Fruit fly (Drosophila melanogaster) S2 (cell line): ENCODE data around the gene CG3355.

Experiments
- CG8478 ChIP-seq: fragments of >200 bp; optimal IDR thresholded peaks from 2 replicates; lab custom pipeline; 2018
- CTCF ChIP-seq, 2 experiments: fragments of >200 bp; optimal IDR thresholded peaks; 2 replicates each; lab custom pipeline; 2018

Gene CG3355

DNA sequence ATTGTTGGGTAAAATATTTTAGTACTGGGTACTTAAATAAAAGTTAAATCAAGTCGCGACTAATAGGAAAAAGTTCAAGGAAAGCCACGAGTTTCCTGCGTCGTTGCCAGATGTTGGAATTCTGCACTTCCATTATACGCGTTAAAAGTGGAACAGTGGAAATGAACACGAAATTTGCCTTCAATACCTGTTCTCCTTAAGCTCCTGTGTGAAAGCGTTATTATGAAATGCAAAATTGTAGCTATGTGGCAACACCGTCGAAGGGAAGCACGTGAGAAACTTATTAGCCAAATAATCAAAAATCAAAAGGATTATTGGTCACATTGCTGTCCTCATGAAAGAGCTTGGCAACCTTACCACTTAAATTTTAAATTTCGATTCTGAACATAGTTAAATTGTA is 39.4 kb downstream of the CG3355 start, which contains the start of gene CG3251:
CG3251 (minus strand) TSS at position 101 of the 400 bp plus-strand sequence.
- no peak for TF ChIP-seq CTCF (optimal IDR thresholded peaks at IDR 0.05; lab: Kevin White, UChicago)
- TF ChIP-seq CG8478 (lab: Kevin White, UChicago), result no peak

DNA sequence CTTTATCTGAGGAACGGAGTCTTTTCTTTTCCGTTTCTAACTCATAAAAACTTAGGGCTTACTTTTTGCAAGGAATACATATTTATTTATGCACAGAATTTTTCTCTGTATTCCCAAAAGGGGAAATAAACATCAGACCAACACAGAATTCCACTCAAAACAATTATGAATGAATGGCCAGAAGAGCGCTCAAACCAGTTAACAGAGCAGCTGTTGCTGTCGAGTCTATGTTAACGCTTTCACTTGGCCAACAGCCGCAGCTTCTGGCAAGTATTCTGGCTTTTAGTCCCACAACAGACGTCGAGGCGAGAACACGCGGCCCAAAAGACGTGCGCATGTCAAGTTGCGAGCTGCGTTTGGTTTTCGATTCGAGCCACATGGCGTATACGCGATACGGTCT is 43.2 kb downstream of the CG3355 start, which contains the start of gene dcma:
dcma (plus strand) TSS at position 301 of the 400 bp plus-strand sequence.
- TF ChIP-seq CG8478 (lab: Kevin White, UChicago) (no peak), CTCF (optimal IDR thresholded peaks at IDR 0.05; lab: Kevin White, UChicago) (no peak)

DNA sequence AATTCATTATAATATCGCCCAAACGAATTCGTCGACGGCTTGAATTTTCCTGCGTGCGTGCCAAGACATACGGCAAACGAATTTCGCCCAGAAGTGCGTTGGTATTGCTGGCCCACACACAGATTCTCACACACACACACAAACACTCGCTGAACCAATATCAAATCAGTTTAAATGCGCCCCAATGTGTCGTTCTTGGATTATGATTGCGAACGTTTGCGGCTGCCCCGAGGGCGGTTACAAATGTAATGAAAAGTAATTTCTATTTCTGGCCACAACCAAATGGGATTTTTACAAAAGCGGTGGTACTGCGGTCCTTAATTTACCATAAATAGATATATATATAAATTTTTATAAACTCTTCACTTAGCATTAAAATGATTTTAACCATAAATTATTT is 47.6 kb downstream of the CG3355 start:
- TF ChIP-seq CTCF (optimal IDR thresholded peaks at IDR 0.05; lab: Kevin White, UChicago) (no peak), CG8478 (lab: Kevin White, UChicago) (no peak)

DNA sequence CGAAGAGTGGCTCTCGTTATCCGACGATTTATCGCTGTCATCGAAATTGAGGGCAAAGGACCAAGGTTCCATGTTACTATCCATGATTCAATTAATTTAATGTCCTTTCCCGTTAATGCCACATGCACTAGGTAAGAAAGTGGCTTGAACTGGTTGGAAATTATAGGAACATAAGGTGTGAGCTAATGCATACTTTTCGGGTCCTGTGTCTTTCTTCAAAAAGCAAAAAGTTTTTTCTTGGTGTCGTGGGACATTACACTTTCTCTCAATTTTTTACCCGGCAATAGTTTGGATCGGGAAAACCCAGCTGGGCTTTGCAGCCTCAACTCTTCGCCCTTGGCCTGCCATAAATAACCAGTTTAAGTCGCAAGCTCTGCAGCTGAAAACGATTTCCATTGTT is 50.2 kb downstream of the CG3355 start, which contains the start of gene Taf12L:
Taf12L (minus strand) TSS at position 101 of the 400 bp plus-strand sequence.
- TF ChIP-seq CTCF (optimal IDR thresholded peaks at IDR 0.05; lab: Kevin White, UChicago) (no peak), CG8478 (lab: Kevin White, UChicago) (no peak)
